Fruit fly (Drosophila melanogaster): Measurements from ENCODE around the gene vir-1.

- TF ChIP-seq psq (optimal IDR thresholded peaks at IDR 0.05) = no peak
- TF ChIP-seq pan (optimal IDR thresholded peaks at IDR 0.05) = no peak
Observed at dm6 chr2L:12364090-12364489, 59.1 kb downstream of the vir-1 start.

Measured in whole organism.